Fruit fly (Drosophila melanogaster) ovary, adult (tissue): ENCODE data around the gene CG5180.

Experiments used
- CG17801 ChIP-seq: fragments of 200-800 bp; optimal IDR thresholded peaks from 2 replicates; lab custom pipeline; 2019; ENCODE audit warnings: missing biosample characterization, mild to moderate bottlenecking, missing genetic modification characterization, moderate library complexity; ENCODE audit not compliant: partially characterized antibody

CG5180 gene

DNA sequence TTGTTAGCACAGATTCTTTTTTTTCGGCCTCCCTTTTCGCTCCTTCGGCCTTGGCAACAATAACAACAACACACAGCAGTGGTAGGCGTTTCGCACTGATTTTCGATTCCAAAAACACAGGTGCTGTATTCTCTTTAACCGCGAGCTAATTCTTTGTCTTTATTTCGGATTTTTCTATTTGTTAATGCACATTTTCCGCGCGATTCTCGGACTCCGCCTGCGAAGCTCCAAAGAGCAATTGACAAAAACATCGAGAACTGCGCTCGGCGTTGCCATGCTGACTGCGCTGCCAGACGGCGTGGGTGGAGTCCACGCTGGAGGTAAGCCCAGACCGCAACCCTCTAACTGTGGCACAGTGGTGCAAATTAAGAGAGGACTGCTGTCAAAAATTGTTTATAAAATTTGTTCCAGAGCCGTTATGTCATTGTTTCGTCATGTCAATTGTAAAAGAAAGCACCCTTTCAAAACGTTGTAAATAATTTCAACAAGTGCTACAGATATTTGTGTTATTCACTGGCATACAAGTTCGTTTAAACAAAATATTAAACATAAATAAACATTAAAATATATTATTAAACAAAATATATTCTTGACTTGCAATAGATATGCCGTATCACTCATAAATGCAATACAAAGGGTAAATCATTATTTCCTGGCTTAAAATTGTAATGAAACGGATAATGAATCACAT is at the start of gene CG5180, which contains the start of gene DPCoAC:
Gene CG5180 (plus strand): TSS at position 516 of the 691 bp plus-strand sequence.
Gene DPCoAC (minus strand): TSS at position 253 of the 691 bp plus-strand sequence.
- TF ChIP-seq CG17801 (GFP tag; lab: Kevin White, UChicago): peak; percentile 33

DNA sequence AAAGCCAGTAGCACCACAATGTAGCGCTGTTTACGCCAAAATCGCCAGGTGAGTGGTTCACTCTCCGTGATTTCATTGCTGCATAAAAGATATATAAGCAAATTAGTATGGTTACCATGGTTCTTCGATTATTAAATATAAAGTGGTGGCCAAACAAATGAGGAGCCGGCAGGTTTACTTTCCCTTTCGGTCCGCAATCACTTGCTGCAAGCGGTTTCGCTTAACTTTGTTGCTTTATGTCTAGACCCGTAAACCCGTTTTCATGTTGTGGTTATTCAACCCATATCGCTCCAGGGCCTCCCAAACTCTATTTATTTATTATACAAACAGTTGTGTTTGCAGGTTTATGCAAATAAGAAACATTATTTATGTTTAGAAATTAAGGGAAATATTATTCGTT is 48.4 kb upstream of the CG5180 start:
- TF ChIP-seq CG17801 (GFP tag; lab: Kevin White, UChicago): no peak

DNA sequence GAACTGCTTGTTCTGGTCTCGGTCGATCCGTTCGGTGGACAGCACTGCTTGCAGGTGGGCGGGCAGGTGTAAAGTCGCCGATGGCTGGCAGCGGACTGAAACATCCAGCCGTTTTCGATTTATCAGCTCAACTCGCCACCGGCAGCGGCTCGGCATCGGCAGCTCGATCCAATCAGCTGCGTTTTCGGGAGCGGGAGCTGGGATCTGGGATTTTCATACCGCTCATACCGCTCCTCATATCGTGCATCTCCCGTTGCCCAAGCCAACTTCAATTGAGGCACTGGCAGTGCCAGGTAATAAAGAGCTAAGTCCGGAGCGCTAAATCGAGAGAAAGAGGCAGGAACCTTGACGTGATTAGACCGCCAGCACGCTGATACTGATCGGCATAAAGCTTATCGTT is 45.4 kb upstream of the CG5180 start, which contains the start of gene MFS9:
Gene MFS9 (minus strand): TSS at position 101 of the 400 bp plus-strand sequence.
- TF ChIP-seq CG17801 (GFP tag; lab: Kevin White, UChicago): no peak

DNA sequence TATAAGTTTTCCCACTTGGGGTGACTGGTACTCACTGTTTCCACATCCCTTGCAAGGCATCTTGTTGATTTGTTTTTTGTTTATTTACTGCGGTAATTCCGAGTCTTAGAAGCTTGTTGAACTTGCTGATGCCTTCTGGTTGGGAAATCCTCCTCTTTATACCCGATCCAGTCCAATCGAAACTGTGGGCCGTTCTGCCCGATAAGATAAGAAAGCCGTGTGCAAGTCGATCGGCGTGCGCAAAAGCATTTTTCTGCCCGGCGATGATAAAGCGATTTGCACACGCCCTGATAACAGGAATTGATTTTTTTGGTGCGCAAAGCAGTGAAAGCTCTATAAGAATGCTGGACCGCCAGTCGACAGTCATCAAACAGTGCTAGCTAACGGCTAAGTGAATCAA is 23.2 kb upstream of the CG5180 start, which contains the start of the genes MtnE and MtnD:
Gene MtnE (minus strand): TSS at position 130 of the 400 bp plus-strand sequence.
Gene MtnD (plus strand): TSS at position 388 of the 400 bp plus-strand sequence.
- no peak for TF ChIP-seq CG17801 (GFP tag; lab: Kevin White, UChicago)

DNA sequence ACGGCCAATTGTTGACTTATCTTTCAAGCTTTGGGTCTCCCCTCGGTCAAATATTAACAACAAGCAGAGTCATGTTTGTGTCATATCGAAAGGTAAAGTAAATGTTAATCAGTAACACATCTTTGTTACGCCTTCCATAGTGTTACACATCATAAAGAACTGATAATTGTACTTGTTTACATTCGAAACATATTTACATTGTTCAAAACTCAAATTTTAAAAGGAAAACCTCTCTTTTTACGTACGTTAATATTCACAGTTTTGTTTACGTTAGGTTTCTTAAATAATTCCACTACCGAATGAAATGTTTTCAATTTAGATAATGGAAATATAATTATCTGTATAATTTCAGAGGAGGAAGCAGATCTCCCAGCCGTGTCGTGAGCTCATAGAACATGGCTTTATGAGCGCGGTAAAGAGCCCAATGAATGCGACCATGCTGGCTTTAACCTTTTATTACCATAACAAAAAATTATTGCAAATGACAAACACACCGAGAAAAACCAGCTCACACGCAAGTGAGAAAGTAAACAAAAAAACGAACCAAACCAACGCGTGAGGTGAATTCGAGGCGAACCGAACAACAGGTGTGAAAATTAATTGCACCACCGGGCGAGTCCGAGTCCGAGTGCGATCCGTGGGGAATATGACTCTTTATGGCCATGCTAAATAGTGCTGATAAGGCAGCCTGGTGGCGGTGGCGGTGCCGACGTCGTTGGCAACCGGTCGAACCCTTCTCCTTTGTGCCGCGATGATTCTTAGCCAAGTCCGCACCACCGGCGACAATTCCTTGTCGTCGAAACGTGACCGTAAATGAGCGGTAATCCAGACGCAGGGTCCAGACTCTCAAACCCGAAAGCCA is 15.2 kb upstream of the CG5180 start:
- peak; percentile 7 for TF ChIP-seq CG17801 (GFP tag; lab: Kevin White, UChicago)

DNA sequence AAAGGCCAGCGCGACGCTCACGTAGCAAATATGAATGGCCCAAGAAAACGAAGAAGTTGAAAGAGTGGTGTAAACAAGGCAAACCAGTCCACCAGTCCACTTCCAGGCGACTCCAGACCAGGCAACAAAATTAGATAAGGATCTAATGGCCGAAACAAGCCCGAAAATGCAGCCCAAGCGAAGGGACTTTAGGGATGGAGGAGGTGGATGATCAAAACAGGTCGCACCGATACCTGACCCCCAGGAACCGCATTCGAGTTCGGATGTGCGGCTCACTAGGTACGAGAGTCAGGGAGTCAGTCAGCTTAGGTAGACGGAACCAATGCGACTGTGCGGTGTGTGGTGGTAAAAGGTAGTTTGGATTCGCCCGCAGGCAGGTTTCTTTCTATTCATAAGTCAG is 14.5 kb upstream of the CG5180 start:
- TF ChIP-seq CG17801 (GFP tag; lab: Kevin White, UChicago): no peak

DNA sequence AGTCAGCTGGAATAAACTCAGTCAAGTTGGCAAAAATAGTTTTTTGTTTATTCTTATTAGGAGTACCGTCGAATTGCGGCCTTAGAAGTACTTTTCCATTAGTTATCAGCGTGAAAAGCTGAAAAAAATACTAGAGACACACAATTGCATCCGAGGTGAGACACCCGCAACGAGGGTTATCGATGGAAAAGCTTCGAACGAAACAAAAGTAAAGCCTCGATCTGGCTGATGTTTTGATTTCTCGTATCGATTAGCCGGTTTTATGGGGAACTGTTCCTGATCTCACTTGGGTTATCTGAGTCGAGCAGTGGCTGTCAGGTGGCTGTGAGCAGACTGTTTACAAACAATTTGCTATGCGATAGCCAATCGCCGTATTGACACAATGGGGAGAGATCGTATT is 14.0 kb upstream of the CG5180 start:
- TF ChIP-seq CG17801 (GFP tag; lab: Kevin White, UChicago): no peak

DNA sequence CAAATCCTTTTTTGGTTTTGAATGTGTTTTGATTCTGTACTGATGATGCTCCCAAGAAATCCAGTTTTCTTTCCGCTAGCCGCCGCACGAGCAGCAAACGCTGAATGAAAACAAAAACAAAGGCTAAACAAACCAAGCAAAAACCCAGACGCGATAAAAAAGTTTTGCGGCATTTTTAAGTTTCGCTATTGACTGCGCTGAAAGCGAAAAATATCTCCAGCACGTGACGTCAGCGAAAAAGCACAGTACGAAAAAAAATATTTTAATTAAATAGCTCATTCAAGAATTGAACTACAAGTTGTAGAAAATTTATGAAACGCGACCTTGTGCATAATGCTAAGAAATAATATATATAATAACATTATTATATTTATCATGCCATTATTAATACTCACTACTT is 12.8 kb upstream of the CG5180 start:
- TF ChIP-seq CG17801 (GFP tag; lab: Kevin White, UChicago): no peak

DNA sequence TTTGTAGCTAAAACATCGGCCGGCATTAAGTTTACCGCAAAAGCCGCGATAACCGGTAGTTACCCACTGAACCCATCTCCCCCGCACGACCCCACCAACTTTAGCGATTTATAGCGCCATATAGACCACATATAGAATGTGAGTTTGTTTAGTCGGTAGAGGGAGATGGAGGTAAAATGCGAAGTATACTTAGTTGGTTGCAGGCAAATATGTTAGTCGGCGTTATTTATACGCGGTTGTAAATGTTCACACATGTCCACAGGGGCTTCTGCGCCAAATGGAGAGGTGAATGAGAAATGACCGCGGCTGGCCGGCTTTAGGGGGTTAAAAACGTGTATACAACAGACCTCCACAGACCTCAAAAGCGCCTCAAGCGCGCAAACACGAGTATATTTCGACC is 12.1 kb upstream of the CG5180 start:
- TF ChIP-seq CG17801 (GFP tag; lab: Kevin White, UChicago): no peak

DNA sequence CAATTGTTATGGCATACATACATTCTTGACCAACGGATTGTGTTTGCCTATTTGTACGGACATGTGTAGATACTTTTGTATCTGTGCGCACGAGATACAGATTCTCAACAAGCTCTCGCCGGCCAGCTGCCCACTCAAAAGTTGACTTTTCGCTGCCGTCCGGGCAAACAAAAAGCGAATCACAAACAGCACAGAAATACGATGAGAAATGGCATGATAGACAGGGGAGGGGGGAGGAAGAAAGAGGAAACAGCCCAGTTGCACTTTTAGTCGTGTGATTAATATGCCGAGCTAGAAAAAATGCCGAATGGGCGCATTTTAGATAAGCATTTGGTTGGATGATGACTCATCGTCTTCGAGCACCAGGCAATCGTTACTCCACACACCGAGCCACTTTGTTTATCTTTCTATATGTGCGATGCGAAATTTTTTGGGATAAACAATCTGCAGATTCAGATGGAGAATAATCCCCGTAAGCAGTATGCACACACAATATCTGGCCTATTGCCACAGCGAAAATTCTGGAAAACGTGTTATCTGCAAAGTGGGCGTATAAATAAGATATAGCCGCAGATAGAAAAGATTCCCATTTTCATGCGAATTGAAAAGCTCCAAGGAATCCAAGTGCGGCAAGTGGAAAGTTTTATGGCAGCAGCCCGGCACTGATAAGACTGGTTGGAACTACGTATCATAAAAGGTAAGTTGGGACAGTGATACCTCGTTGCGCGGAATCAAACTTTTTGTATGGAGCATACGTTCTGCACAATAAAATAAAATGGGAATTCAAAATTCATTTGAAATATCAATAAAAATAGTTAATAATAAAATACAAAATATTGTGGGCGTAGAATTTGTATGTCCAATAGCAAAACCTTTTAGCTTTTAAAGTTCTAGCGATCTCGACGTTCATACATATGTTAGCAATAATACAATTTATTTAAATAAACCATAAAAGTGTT is 10.8 kb upstream of the CG5180 start:
- TF ChIP-seq CG17801 (GFP tag; lab: Kevin White, UChicago): no peak

DNA sequence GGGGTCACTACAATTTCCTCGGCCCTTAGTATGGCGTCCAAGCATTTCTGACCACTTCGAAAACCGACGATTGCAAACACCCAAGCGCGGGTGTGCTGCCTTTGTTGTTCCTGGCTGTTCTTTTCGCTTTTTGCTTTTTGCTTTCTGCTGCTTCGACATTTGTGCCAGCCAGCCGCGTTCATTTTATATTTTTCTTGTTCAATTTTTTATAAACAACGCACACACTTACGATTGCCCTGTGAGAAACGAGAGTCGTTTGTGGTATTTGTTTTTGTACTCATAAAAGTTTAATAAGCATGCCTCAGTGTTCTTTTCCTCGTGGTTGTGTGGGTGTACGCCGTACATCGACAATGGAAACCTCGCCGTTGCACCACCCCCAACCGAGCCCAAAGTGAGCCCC is 10.0 kb upstream of the CG5180 start:
- TF ChIP-seq CG17801 (GFP tag; lab: Kevin White, UChicago): no peak

DNA sequence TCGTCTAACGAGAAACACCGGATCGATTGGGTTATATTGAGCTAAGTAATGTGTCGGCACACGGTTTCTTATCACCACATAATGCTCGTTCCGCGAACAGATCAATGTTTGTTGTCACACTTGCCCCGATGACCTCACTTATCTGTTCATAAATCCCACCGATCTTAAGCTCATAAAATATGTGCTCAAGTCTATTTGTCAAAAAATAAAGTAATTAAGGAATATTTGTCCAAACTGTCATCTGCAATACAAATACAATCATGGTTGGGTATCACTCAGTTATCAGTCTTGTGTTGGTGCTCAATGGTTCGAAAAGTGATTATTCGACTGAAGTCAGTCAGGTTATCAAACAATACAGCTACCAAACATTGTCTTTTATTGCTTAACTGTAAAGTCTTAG is 9.5 kb upstream of the CG5180 start:
- TF ChIP-seq CG17801 (GFP tag; lab: Kevin White, UChicago): no peak

DNA sequence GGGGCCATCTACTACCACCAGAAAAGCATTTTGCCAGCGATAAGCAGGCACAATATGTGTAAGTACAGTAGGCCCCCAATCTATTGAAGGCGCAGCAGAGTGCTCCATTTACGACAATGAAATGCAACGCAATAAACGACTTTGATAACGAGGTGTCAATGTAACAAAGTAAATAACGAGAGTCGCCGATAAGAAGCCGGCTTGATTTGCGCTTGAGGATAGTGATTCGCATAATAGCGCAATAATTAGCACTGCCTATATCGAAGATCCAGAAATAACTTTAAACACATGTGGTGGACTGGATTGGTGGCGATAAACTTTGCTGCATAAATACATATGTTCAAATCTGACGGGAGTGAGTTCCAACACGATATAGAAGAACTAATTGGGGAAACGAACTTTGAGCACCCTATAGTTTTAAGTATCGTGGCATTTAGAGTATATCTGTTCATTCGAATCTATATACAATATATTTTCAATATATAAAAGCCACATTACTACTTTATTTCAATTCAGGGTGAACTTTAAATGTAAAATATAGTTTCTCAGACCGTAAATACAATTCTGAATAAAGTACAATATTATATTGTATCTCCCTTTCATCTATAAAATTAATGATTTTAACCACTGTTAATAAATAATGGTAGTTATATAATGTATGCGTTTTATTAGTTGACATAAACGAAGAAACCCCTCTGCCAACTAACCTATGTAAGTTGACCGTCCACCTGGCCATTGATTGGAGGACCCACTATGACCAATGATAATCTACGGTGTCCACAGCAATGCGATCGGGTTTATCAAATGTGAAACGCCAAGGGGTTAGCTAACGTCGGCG is 8.5 kb upstream of the CG5180 start:
- TF ChIP-seq CG17801 (GFP tag; lab: Kevin White, UChicago): no peak
